Worm (Caenorhabditis elegans) whole organism, L1 larva: ENCODE measurements around the gene T21E8.7.

Source experiments
- C04F5.9 ChIP-seq: sonication (generic microtip); optimal IDR thresholded peaks from 2 replicates; lab custom pipeline; 2016; ENCODE audit warnings: missing genetic modification characterization, missing compliant biosample characterization
- C34B4.2 ChIP-seq: sonication (generic microtip); optimal IDR thresholded peaks from 2 replicates; lab custom pipeline; 2017; ENCODE audit warnings: mild to moderate bottlenecking, missing genetic modification characterization, missing compliant biosample characterization
- F16B12.6 ChIP-seq: fragments of 150-350 bp; optimal IDR thresholded peaks from 2 replicates; lab custom pipeline; 2014; ENCODE audit warnings: missing biosample characterization, missing genetic modification characterization
- aha-1 ChIP-seq: fragments of 150-350 bp; optimal IDR thresholded peaks from 2 replicates; lab custom pipeline; 2014; ENCODE audit warnings: missing biosample characterization, missing genetic modification characterization
- alr-1 ChIP-seq: fragments of 200-800 bp; sonication (Bioruptor generic); optimal IDR thresholded peaks from 2 replicates; lab custom pipeline; 2018; ENCODE audit warnings: borderline replicate concordance, mild to moderate bottlenecking, missing genetic modification characterization, missing compliant biosample characterization
- blmp-1 ChIP-seq: fragments of 150-350 bp; optimal IDR thresholded peaks from 2 replicates; lab custom pipeline; 2014; ENCODE audit warnings: missing biosample characterization, missing genetic modification characterization
- ceh-82 ChIP-seq, 3 experiments: fragments of 150-350 bp in 1 of 3; sonication (generic microtip) in 2 of 3; optimal IDR thresholded peaks; 2 replicates each; lab custom pipeline; 2014 to 2017; ENCODE audit warnings: missing biosample characterization in 3 of 3, missing genetic modification characterization in 3 of 3
- ceh-88 ChIP-seq: fragments of 200-800 bp; sonication (Bioruptor generic); IDR thresholded peaks from 2 replicates; pipeline ENCODE4 v1.3.6; 2022; ENCODE audit warnings: missing genetic modification characterization, missing compliant biosample characterization
- ceh-90 ChIP-seq: sonication (generic microtip); optimal IDR thresholded peaks from 2 replicates; lab custom pipeline; 2016; ENCODE audit warnings: missing genetic modification characterization, missing compliant biosample characterization
- efl-1 ChIP-seq, 4 experiments: fragments of 150-350 bp; optimal IDR thresholded peaks in 3 of 4; peaks in 1 of 4; 1 replicate in 1 of 4; 2 replicates in 3 of 4; lab custom pipeline; 2014; ENCODE audit warnings: missing biosample characterization in 2 of 4, missing genetic modification characterization in 2 of 4, missing genetic modification reagents in 2 of 4
- efl-3 ChIP-seq: fragments of 200-800 bp; sonication (Bioruptor generic); optimal IDR thresholded peaks from 2 replicates; lab custom pipeline; 2018; ENCODE audit warnings: mild to moderate bottlenecking, missing genetic modification characterization, missing compliant biosample characterization
- egl-13 ChIP-seq: sonication (generic microtip); optimal IDR thresholded peaks from 2 replicates; lab custom pipeline; 2016; ENCODE audit warnings: missing genotype, missing genetic modification reagents, missing genetic modification characterization, missing compliant biosample characterization
- elt-2 ChIP-seq: sonication (generic microtip); optimal IDR thresholded peaks from 2 replicates; lab custom pipeline; 2016; ENCODE audit warnings: missing genetic modification characterization, mild to moderate bottlenecking, inconsistent platforms, missing compliant biosample characterization, missing genetic modification reagents
- elt-3 ChIP-seq, 6 experiments: fragments of 150-350 bp in 1 of 6; sonication (generic microtip); optimal IDR thresholded peaks; 2 replicates each; lab custom pipeline; 2017 to 2018; ENCODE audit warnings: missing biosample characterization in 6 of 6, missing genetic modification characterization in 6 of 6, inconsistent platforms in 1 of 6
- ets-5 ChIP-seq: fragments of 200-800 bp; sonication (Bioruptor generic); IDR thresholded peaks from 2 replicates; pipeline ENCODE4 v1.3.6; 2022; ENCODE audit warnings: missing genetic modification characterization, missing compliant biosample characterization
- fkh-8 ChIP-seq: sonication (generic microtip); optimal IDR thresholded peaks from 2 replicates; lab custom pipeline; 2016; ENCODE audit warnings: mild to moderate bottlenecking, missing genetic modification characterization, missing compliant biosample characterization
- irx-1 ChIP-seq: sonication (generic microtip); optimal IDR thresholded peaks from 2 replicates; lab custom pipeline; 2016; ENCODE audit warnings: missing genetic modification characterization, missing compliant biosample characterization
- isw-1 ChIP-seq: fragments of 200-800 bp; sonication (Bioruptor generic); IDR thresholded peaks from 2 replicates; pipeline ENCODE4 v1.3.6; 2022; ENCODE audit warnings: missing genetic modification characterization, missing compliant biosample characterization
- lin-13 ChIP-seq: fragments of 150-350 bp; optimal IDR thresholded peaks from 2 replicates; lab custom pipeline; 2014; ENCODE audit warnings: missing biosample characterization, missing genetic modification reagents, missing genetic modification characterization
- lin-15B ChIP-seq: fragments of 150-350 bp; sonication (generic microtip); optimal IDR thresholded peaks from 3 replicates; lab custom pipeline; 2014; ENCODE audit warnings: missing biosample characterization, missing genetic modification characterization
- lin-35 ChIP-seq, 2 experiments: fragments of 150-350 bp; optimal IDR thresholded peaks; 2 replicates each; lab custom pipeline; 2014; ENCODE audit warnings: missing biosample characterization in 2 of 2, missing genetic modification characterization in 2 of 2, missing genetic modification reagents in 2 of 2
- lsy-2 ChIP-seq, 2 experiments: fragments of 150-350 bp; optimal IDR thresholded peaks; 2 replicates each; lab custom pipeline; 2014; ENCODE audit warnings: missing biosample characterization in 2 of 2, missing genetic modification characterization in 2 of 2
- mep-1 ChIP-seq: fragments of 150-350 bp; optimal IDR thresholded peaks from 2 replicates; lab custom pipeline; 2014; ENCODE audit warnings: missing biosample characterization, missing genetic modification characterization
- nhr-11 ChIP-seq: fragments of 150-350 bp; optimal IDR thresholded peaks from 2 replicates; lab custom pipeline; 2014; ENCODE audit warnings: missing biosample characterization, missing genetic modification characterization
- nhr-12 ChIP-seq: sonication (generic microtip); optimal IDR thresholded peaks from 2 replicates; lab custom pipeline; 2017; ENCODE audit warnings: missing biosample characterization, missing genetic modification characterization
- nhr-28 ChIP-seq: fragments of 150-350 bp; optimal IDR thresholded peaks from 2 replicates; lab custom pipeline; 2014; ENCODE audit warnings: missing biosample characterization, missing genetic modification characterization
- nhr-47 ChIP-seq: sonication (generic microtip); optimal IDR thresholded peaks from 2 replicates; lab custom pipeline; 2016; ENCODE audit warnings: mild to moderate bottlenecking, missing genetic modification characterization, moderate library complexity, missing compliant biosample characterization
- nhr-71 ChIP-seq: sonication (generic microtip); optimal IDR thresholded peaks from 2 replicates; lab custom pipeline; 2016; ENCODE audit warnings: mild to moderate bottlenecking, missing genetic modification characterization, moderate library complexity, missing compliant biosample characterization
- nhr-85 ChIP-seq: sonication (generic microtip); peaks from one replicate; lab custom pipeline; 2016; ENCODE audit warnings: missing genetic modification characterization, inconsistent platforms, missing compliant biosample characterization
- pag-3 ChIP-seq: sonication (generic microtip); optimal IDR thresholded peaks from 2 replicates; lab custom pipeline; 2017; ENCODE audit warnings: missing genetic modification characterization, mild to moderate bottlenecking, missing compliant biosample characterization, antibody characterized with exemption, borderline replicate concordance; ENCODE audit not compliant: insufficient read depth
- rnt-1 ChIP-seq: sonication (generic microtip); optimal IDR thresholded peaks from 2 replicates; lab custom pipeline; 2016; ENCODE audit warnings: mild to moderate bottlenecking, missing genetic modification characterization, moderate library complexity, missing compliant biosample characterization
- sup-37 ChIP-seq: fragments of 200-800 bp; sonication (Bioruptor generic); optimal IDR thresholded peaks from 2 replicates; lab custom pipeline; 2018; ENCODE audit warnings: mild to moderate bottlenecking, missing genetic modification characterization, missing compliant biosample characterization
- tlp-1 ChIP-seq: fragments of 150-350 bp; optimal IDR thresholded peaks from 2 replicates; lab custom pipeline; 2014; ENCODE audit warnings: missing biosample characterization, missing genetic modification characterization
- unc-62 ChIP-seq: fragments of 150-350 bp; optimal IDR thresholded peaks from 2 replicates; lab custom pipeline; 2014; ENCODE audit warnings: missing biosample characterization, missing genetic modification reagents, missing genetic modification characterization
- unc-86 ChIP-seq: sonication (generic microtip); optimal IDR thresholded peaks from 2 replicates; lab custom pipeline; 2016; ENCODE audit warnings: missing genetic modification characterization, missing compliant biosample characterization
- unc-98 ChIP-seq: fragments of 200-800 bp; sonication (Bioruptor generic); IDR thresholded peaks from 2 replicates; pipeline ENCODE4 v1.3.6; 2022; ENCODE audit warnings: missing genetic modification characterization, missing compliant biosample characterization
- xbp-1 ChIP-seq: sonication (generic microtip); optimal IDR thresholded peaks from 2 replicates; lab custom pipeline; 2016; ENCODE audit warnings: missing genetic modification characterization, missing compliant biosample characterization
- zag-1 ChIP-seq: fragments of 150-350 bp; optimal IDR thresholded peaks from 2 replicates; lab custom pipeline; 2014; ENCODE audit warnings: missing biosample characterization, missing genetic modification characterization
- zip-4 ChIP-seq: fragments of 200-800 bp; sonication (Bioruptor generic); optimal IDR thresholded peaks from 2 replicates; lab custom pipeline; 2018; ENCODE audit warnings: mild to moderate bottlenecking, missing genetic modification characterization, moderate library complexity, missing compliant biosample characterization
- ztf-11 ChIP-seq, 2 experiments: sonication (generic microtip); optimal IDR thresholded peaks; 2 replicates each; lab custom pipeline; 2016 to 2017; ENCODE audit warnings: missing genetic modification characterization in 2 of 2, missing biosample characterization in 1 of 2, missing compliant biosample characterization in 1 of 2

Gene T21E8.7

DNA sequence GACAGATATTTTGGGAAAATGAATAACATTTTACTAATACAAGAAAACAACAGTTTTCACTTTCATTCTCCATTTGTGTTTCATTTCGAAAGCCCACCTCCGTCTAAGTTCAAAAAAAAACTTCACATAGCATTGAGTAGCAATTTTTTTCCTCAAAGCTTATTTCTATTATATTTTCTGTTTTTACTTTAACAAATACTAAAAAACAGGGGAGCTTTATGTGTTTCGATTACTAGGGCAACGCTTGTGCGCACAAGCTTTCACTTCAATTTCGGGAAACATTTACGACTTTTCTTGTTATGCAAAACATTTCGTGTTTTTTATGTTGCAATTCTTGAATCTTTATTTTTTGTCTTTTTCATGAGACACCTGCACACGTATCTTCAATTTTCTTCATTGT, 2.6 kb downstream of the T21E8.7 start, which contains the start of gene T21E8.5:
Gene T21E8.5, plus strand, starts transcription at position 301 of the 400 bp plus-strand sequence.
- no peak for TF ChIP-seq tlp-1
- TF ChIP-seq ceh-90 (tag; lab: Kevin White, UChicago) = no peak
- no peak for TF ChIP-seq lin-35 (GFP tag; optimal IDR thresholded peaks at IDR 0.05; lab: Kevin White, UChicago)
- no peak for TF ChIP-seq elt-2
- TF ChIP-seq nhr-11 (tag; lab: Kevin White, UChicago) = no peak
- no peak for TF ChIP-seq pag-3 (tag; lab: Kevin White, UChicago)
- TF ChIP-seq nhr-71 = no peak
- TF ChIP-seq, all 84 proteins: peak for 0

DNA sequence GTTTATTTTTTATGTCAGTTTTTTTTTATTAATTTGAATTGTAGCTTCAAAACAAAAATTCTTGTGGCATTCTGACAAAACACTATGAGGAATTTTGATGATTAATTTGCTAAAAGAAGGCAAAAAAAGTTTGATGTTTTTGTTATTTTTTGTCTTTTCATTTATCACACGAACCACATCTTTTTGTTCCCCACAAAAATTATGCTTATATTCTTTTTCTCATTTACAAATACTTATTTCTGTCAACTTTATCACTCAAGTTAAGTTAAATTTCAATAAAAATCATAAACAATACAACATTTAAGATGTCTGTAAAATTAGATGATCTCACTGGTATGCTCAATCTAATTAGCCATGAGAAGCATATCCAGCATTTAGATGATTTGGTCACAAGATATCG, 4.9 kb downstream of the T21E8.7 start, which contains the start of gene F47B10.6:
Gene F47B10.6, plus strand, starts transcription at position 301 of the 400 bp plus-strand sequence.
- TF ChIP-seq rnt-1 (tag; lab: Kevin White, UChicago) (no peak), tlp-1 (no peak)
- TF ChIP-seq, all 84 proteins: peak for 0

DNA sequence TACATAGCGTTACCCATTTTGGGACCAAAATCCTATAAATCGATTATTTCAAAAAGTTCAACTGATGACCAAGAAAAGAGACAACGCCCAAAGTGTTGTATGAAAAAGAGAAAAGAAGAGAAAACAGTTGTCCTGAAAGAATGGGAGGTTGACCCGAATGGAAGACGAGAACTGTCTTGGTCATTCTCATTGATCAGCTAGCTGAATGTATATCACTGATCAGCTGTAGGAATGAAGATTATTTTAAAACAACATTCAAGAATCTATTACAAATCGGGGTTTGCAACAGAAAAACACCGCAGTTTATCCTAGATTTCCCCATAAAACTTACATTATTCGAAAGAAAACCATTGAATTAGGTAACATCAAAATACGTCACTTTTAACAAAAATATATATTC, 7.2 kb downstream of the T21E8.7 start, which contains the start of gene F47B10.5:
Gene F47B10.5, minus strand, starts transcription at position 101 of the 400 bp plus-strand sequence.
- TF ChIP-seq blmp-1 (tag; lab: Kevin White, UChicago) = peak; percentile 69
- TF ChIP-seq rnt-1 (tag; lab: Kevin White, UChicago) = no peak

DNA sequence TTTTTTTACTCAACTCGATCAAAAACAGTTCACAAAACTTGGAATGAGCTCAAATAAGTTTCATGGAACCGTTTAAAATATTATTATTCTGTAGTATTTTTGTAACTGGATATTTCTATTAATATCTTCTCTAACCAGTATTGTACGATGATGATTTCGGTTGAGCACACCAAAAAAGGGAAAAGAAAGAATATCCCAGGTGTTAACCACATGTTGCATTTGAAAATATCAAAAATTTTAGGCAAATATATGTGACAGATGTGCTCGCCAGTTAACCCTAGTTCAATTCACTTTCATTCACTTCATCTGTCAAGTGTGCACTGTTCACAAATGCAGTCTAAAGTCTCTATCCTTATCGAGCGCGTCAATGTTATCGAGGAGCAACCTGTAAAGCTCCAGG, 7.7 kb downstream of the T21E8.7 start, which contains the start of gene F47B10.4:
Gene F47B10.4, plus strand, starts transcription at position 301 of the 400 bp plus-strand sequence.
- TF ChIP-seq aha-1 (tag; lab: Kevin White, UChicago) (no peak), unc-62 (GFP tag; lab: Kevin White, UChicago) (no peak), irx-1 (tag; lab: Kevin White, UChicago) (no peak), ets-5 (GFP tag; lab: Robert Waterston, UW) (no peak), lin-13 (GFP tag; lab: Kevin White, UChicago) (no peak), lsy-2 (tag; optimal IDR thresholded peaks at IDR 0.05; lab: Kevin White, UChicago) (no peak), nhr-28 (tag; lab: Kevin White, UChicago) (no peak), egl-13 (tag; lab: Kevin White, UChicago) (no peak), alr-1 (tag; lab: Kevin White, UChicago) (no peak), nhr-12 (tag; lab: Kevin White, UChicago) (no peak), C34B4.2 (tag; lab: Kevin White, UChicago) (no peak), isw-1 (no peak), ceh-88 (GFP tag; lab: Robert Waterston, UW) (no peak), C04F5.9 (tag; lab: Kevin White, UChicago) (no peak), zag-1 (tag; lab: Kevin White, UChicago) (no peak)
- TF ChIP-seq, all 84 proteins: peak for 0

DNA sequence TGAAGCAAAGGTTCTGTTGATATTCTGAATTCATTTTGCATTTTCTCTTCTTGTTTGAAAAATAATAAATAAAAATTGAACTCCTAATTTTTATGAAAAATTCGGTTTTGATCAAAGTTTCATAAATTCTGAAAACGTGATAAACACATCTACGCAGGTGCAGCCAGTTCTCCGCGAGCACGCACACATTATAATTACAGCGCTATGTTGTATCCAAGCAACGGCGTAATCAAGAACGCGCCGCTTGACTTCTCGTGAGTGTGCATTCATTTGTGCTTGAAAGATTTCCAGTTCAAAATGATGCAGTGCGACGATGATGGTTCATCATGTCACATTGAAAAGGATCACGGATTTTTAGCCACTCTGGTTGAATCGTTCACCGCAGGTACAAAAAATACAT, 8.6 kb downstream of the T21E8.7 start, which contains the start of gene F47B10.3:
Gene F47B10.3, plus strand, starts transcription at position 301 of the 400 bp plus-strand sequence.
- no peak for TF ChIP-seq efl-1 (optimal IDR thresholded peaks at IDR 0.05; lab: Kevin White, UChicago)
- TF ChIP-seq efl-1 (GFP tag; optimal IDR thresholded peaks at IDR 0.05 in 1 of 2; lab: Kevin White, UChicago) = peak in 1 of 2 experiments; percentile 67
- peak; percentile 25 for TF ChIP-seq fkh-8 (tag; lab: Kevin White, UChicago)
- no peak for TF ChIP-seq xbp-1 (tag; lab: Kevin White, UChicago)

DNA sequence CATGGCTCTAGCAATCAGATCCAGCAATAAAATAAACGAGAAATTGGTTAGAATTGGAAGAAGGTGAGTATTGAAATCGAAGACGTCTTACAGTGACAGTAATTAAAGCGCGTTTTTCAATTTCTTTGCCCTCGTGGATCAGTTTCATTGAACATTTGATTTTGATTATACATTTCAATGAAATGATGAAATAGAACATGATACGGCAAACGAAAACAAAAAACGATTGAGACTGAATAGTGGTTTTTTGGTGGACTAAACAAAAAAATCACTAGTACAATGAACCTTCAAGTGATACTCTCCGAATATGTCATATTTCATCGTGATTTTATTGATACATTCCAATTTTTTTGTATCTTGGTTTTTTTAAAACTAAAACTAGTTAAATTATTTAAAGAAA, 13.2 kb downstream of the T21E8.7 start, which contains the start of gene haly-1:
Gene haly-1, minus strand, starts transcription at position 101 of the 400 bp plus-strand sequence.
- no peak for TF ChIP-seq nhr-85 (tag; lab: Kevin White, UChicago)
- no peak for TF ChIP-seq efl-3 (GFP tag; lab: Kevin White, UChicago)
- TF ChIP-seq ceh-82 (tag; optimal IDR thresholded peaks at IDR 0.05; lab: Kevin White, UChicago) = no peak
- TF ChIP-seq lin-15B = no peak
- TF ChIP-seq zip-4 (GFP tag; lab: Kevin White, UChicago) = no peak
- no peak for TF ChIP-seq nhr-47 (tag; lab: Kevin White, UChicago)
- TF ChIP-seq ztf-11 (tag; optimal IDR thresholded peaks at IDR 0.05; lab: Kevin White, UChicago) = no peak
- no peak for TF ChIP-seq elt-3 (tag; optimal IDR thresholded peaks at IDR 0.05; lab: Kevin White, UChicago)
- no peak for TF ChIP-seq unc-86 (tag; lab: Kevin White, UChicago)
- no peak for TF ChIP-seq sup-37
- no peak for TF ChIP-seq F16B12.6 (tag; lab: Kevin White, UChicago)
- TF ChIP-seq lin-13 (GFP tag; lab: Kevin White, UChicago) = no peak
- TF ChIP-seq unc-98 (GFP tag; lab: Robert Waterston, UW) = no peak
- TF ChIP-seq alr-1 (tag; lab: Kevin White, UChicago) = no peak
- TF ChIP-seq efl-1 (optimal IDR thresholded peaks at IDR 0.05; lab: Kevin White, UChicago) = no peak
- no peak for TF ChIP-seq efl-1 (GFP tag; optimal IDR thresholded peaks at IDR 0.05 in 1 of 2; lab: Kevin White, UChicago)
- no peak for TF ChIP-seq mep-1 (tag; lab: Kevin White, UChicago)
- no peak for TF ChIP-seq ceh-90 (tag; lab: Kevin White, UChicago)
